Worm (Caenorhabditis elegans): ENCODE data around the gene T24C4.10.

- TF ChIP-seq W03F9.2 (tag; optimal IDR thresholded peaks at IDR 0.05) = no peak
- no peak for TF ChIP-seq him-1 (tag; optimal IDR thresholded peaks at IDR 0.05)
- TF ChIP-seq dao-5 (tag; optimal IDR thresholded peaks at IDR 0.05) = no peak
Observed at ce11 chrIII:910540-911311, 19.7 kb upstream of the T24C4.10 start, which contains the start of the genes F23H11.5 and bra-2.

All from whole organism, L4/young adult.